Worm (Caenorhabditis elegans) whole organism, midembryonic: ENCODE measurements around the gene flp-6.

ENCODE experiments used
- T22C8.4 ChIP-seq: fragments of 200-800 bp; sonication (Bioruptor generic); IDR thresholded peaks from 2 replicates; pipeline ENCODE4 v1.3.6; 2022; ENCODE audit warnings: missing genetic modification characterization, missing compliant biosample characterization
- cog-1 ChIP-seq: sonication (generic microtip); optimal IDR thresholded peaks from 2 replicates; lab custom pipeline; 2016; ENCODE audit warnings: missing genetic modification characterization, missing compliant biosample characterization
- flt-1 ChIP-seq: fragments of 200-800 bp; sonication (Bioruptor generic); IDR thresholded peaks from 2 replicates; pipeline ENCODE4 v1.3.6; 2022; ENCODE audit warnings: missing genetic modification characterization, missing compliant biosample characterization
- klf-2 ChIP-seq: fragments of 200-800 bp; sonication (Bioruptor generic); conservative IDR thresholded peaks from 2 replicates; pipeline ENCODE4 v1.3.6; 2022; ENCODE audit warnings: missing genetic modification reagents, missing genetic modification characterization, missing compliant biosample characterization
- med-1 ChIP-seq: sonication (generic microtip); optimal IDR thresholded peaks from 2 replicates; lab custom pipeline; 2017; ENCODE audit warnings: missing genetic modification characterization, mild to moderate bottlenecking, missing compliant biosample characterization, antibody characterized with exemption, missing genetic modification reagents; ENCODE audit not compliant: insufficient read depth
- ref-1 ChIP-seq: fragments of 200-800 bp; sonication (Bioruptor generic); conservative IDR thresholded peaks from 2 replicates; pipeline ENCODE4 v1.3.6; 2022; ENCODE audit warnings: missing genetic modification reagents, missing genetic modification characterization, missing compliant biosample characterization
- tab-1 ChIP-seq: fragments of 200-800 bp; sonication (Bioruptor generic); IDR thresholded peaks from 2 replicates; pipeline ENCODE4 v1.3.6; 2022; ENCODE audit warnings: missing genetic modification characterization, missing compliant biosample characterization
- ztf-23 ChIP-seq: fragments of 200-800 bp; sonication (Bioruptor generic); IDR thresholded peaks from 2 replicates; pipeline ENCODE4 v1.3.6; 2022; ENCODE audit warnings: missing genetic modification reagents, missing genetic modification characterization, missing compliant biosample characterization
- ztf-29 ChIP-seq: fragments of 200-800 bp; sonication (Bioruptor generic); IDR thresholded peaks from 2 replicates; pipeline ENCODE4 v1.3.6; 2022; ENCODE audit warnings: missing genetic modification reagents, missing genetic modification characterization, missing compliant biosample characterization

flp-6 gene

DNA sequence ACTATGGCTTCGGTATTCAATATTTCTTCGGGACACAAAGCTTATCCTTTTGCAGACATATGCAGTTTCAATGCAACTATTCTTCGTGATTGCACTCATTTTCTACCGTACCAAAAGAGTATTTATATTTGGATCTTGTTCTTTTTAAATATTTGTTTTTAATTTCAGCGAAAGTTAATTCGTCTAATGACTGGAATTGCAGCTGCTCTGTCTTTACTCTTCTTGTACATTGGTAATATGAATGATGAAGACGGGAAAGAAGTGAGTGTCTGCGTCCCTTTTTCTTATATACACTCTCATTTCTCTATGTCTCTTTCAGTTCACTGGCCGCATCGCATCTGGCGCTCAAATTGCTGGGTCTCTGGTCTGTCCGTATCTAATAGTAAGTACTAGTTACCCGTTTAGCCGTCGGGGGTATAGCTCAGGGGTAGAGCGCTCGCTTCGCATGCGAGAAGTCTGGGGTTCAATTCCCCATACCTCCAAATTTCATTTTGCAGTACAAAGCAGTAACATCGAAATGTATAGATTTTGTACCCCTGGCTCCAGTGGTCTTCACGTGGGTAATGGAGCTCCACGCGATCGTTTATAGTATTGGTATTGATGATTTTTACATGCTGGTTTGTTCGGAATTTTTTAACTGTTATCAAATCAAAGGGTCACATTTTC is 31.5 kb downstream of the flp-6 start:
- peak; percentile 95 for TF ChIP-seq ztf-23 (GFP tag; lab: Robert Waterston, UW)
- TF ChIP-seq ref-1 (GFP tag; lab: Robert Waterston, UW), result peak; percentile 84
- TF ChIP-seq med-1, result peak; percentile 41
- TF ChIP-seq ztf-29, result peak; percentile 79; the same call in 1 of the 2 replicates
- TF ChIP-seq cog-1 (tag; lab: Kevin White, UChicago), result peak; percentile 78
- TF ChIP-seq flt-1 (GFP tag; lab: Robert Waterston, UW), result peak; percentile 97
- peak; percentile 95 for TF ChIP-seq T22C8.4 (GFP tag; lab: Robert Waterston, UW)
- TF ChIP-seq tab-1 (GFP tag; lab: Robert Waterston, UW), result peak; percentile 94
- peak; percentile 83 for TF ChIP-seq klf-2 (GFP tag; lab: Robert Waterston, UW)

- TF ChIP-seq flt-1 (GFP tag; lab: Robert Waterston, UW), result no peak
- no peak for TF ChIP-seq klf-2 (GFP tag; lab: Robert Waterston, UW)
- no peak for TF ChIP-seq T22C8.4 (GFP tag; lab: Robert Waterston, UW)
Observed at ce11 chrV:9504474-9504960, 32.7 kb downstream of the flp-6 start, which contains the start of gene haao-1. Gene haao-1 (plus strand): TSS chrV:9504910.

DNA sequence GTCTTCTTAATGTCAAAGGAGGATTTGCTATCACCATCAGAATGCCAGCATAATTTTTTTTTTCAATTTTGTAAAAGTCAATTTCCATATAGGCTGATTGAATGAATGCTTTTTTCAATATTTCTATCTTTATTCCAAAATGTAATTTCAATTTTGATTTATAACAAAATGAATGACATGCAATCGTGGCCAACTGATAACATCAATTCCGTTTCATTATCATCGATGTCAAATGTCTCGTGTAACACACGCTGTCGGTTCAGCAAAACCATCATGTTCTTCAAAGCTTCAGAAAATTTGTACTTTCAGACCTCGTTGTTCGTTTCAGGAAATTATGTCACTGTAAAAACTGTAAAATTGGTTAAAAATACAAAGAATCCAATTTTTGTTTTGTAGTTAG is 35.2 kb downstream of the flp-6 start:
- TF ChIP-seq flt-1 (GFP tag; lab: Robert Waterston, UW) (no peak), klf-2 (GFP tag; lab: Robert Waterston, UW) (no peak), ztf-23 (GFP tag; lab: Robert Waterston, UW) (no peak), cog-1 (tag; lab: Kevin White, UChicago) (no peak), T22C8.4 (GFP tag; lab: Robert Waterston, UW) (no peak), ref-1 (GFP tag; lab: Robert Waterston, UW) (no peak), ztf-29 (no peak), tab-1 (GFP tag; lab: Robert Waterston, UW) (no peak), med-1 (no peak)

DNA sequence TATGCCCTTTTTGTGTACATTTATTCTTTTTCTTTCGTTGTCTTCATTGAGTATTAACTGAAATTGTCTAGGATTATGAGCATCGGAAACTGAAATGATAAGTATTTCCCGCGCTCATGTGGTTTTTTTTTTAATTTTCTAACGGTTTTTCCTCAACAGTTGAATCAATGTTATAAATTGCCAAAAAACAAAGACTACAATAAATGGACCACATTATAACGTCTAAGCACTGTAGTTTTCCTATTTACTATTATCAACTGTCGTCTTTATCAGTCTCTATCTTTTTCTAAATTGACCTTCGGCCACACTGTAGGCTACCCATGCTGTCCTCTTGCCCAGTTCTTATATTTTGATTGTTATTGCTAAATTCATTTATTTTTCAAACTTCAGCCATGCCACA is 36.0 kb downstream of the flp-6 start, which contains the start of gene acs-14:
acs-14 (plus strand) TSS at position 391 of the 400 bp plus-strand sequence.
- TF ChIP-seq ref-1 (GFP tag; lab: Robert Waterston, UW) (no peak), cog-1 (tag; lab: Kevin White, UChicago) (no peak), med-1 (no peak), ztf-23 (GFP tag; lab: Robert Waterston, UW) (no peak), T22C8.4 (GFP tag; lab: Robert Waterston, UW) (no peak), klf-2 (GFP tag; lab: Robert Waterston, UW) (no peak), ztf-29 (no peak), tab-1 (GFP tag; lab: Robert Waterston, UW) (no peak), flt-1 (GFP tag; lab: Robert Waterston, UW) (no peak)

- no peak for TF ChIP-seq T22C8.4 (GFP tag; lab: Robert Waterston, UW)
- no peak for TF ChIP-seq cog-1 (tag; lab: Kevin White, UChicago)
- TF ChIP-seq flt-1 (GFP tag; lab: Robert Waterston, UW), result no peak
- no peak for TF ChIP-seq med-1
- no peak for TF ChIP-seq klf-2 (GFP tag; lab: Robert Waterston, UW)
- no peak for TF ChIP-seq ztf-29
- no peak for TF ChIP-seq ref-1 (GFP tag; lab: Robert Waterston, UW)
- no peak for TF ChIP-seq ztf-23 (GFP tag; lab: Robert Waterston, UW)
- no peak for TF ChIP-seq tab-1 (GFP tag; lab: Robert Waterston, UW)
Observed at ce11 chrV:9509597-9509996, 37.8 kb downstream of the flp-6 start.

DNA sequence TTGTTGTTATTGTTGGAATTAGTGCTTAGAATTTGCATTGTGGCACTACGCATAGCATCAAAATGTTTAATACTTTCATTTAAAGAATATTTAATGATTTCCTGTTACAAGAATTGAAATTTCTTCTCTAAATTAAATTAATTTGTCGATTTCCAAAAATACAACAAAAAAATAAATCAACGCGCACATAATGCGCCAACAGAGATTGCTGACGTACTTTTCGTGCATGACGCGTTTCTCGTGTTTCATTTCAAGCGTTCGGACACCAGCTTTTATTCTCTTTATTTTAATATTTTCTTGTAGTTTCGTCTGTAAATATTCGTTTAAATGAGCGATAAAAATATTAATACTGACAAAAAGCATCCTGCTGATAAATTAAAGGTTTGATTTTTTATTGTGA is 41.8 kb downstream of the flp-6 start, which contains the start of gene eif-2Bdelta:
eif-2Bdelta (plus strand) TSS at position 235 of the 400 bp plus-strand sequence.
- TF ChIP-seq ref-1 (GFP tag; lab: Robert Waterston, UW) (no peak), med-1 (no peak), klf-2 (GFP tag; lab: Robert Waterston, UW) (no peak), cog-1 (tag; lab: Kevin White, UChicago) (no peak), tab-1 (GFP tag; lab: Robert Waterston, UW) (no peak), flt-1 (GFP tag; lab: Robert Waterston, UW) (no peak)

DNA sequence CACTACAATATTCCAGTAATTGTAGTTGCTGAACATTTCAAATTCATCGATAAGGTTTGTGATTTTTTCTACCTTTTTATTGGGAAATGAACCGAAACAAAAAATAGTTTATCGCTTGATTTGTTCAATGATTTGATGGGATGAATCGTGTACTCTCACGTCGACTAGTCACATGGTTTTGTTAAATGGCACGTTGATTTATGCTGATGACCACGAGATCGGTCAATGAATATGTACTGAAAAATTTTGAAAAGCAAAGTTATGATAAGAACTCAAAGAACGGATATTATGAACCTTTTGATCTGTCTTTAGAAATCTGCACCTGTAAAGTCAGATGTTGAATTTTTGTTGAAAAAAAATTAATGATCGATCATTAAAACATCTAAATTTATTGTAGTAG is 44.5 kb downstream of the flp-6 start:
- no peak for TF ChIP-seq cog-1 (tag; lab: Kevin White, UChicago)
- no peak for TF ChIP-seq ref-1 (GFP tag; lab: Robert Waterston, UW)
- TF ChIP-seq klf-2 (GFP tag; lab: Robert Waterston, UW), result no peak
- TF ChIP-seq ztf-29, result no peak
- TF ChIP-seq med-1, result no peak
- TF ChIP-seq ztf-23 (GFP tag; lab: Robert Waterston, UW), result no peak
- no peak for TF ChIP-seq tab-1 (GFP tag; lab: Robert Waterston, UW)
- TF ChIP-seq T22C8.4 (GFP tag; lab: Robert Waterston, UW), result no peak
- no peak for TF ChIP-seq flt-1 (GFP tag; lab: Robert Waterston, UW)

ce11 chrV:9518832-9519231 is 47.1 kb downstream of the flp-6 start, which contains the start of gene C50F4.8:
Gene C50F4.8 (minus strand): TSS chrV:9518859.
- TF ChIP-seq med-1 (no peak), cog-1 (tag; lab: Kevin White, UChicago) (no peak), ztf-23 (GFP tag; lab: Robert Waterston, UW) (no peak), ztf-29 (no peak), klf-2 (GFP tag; lab: Robert Waterston, UW) (no peak), T22C8.4 (GFP tag; lab: Robert Waterston, UW) (no peak), ref-1 (GFP tag; lab: Robert Waterston, UW) (no peak), tab-1 (GFP tag; lab: Robert Waterston, UW) (no peak), flt-1 (GFP tag; lab: Robert Waterston, UW) (no peak)

ce11 chrV:9521697-9522096 is 49.9 kb downstream of the flp-6 start:
- no peak for TF ChIP-seq ref-1 (GFP tag; lab: Robert Waterston, UW)
- TF ChIP-seq T22C8.4 (GFP tag; lab: Robert Waterston, UW), result no peak
- TF ChIP-seq cog-1 (tag; lab: Kevin White, UChicago), result no peak
- no peak for TF ChIP-seq tab-1 (GFP tag; lab: Robert Waterston, UW)
- no peak for TF ChIP-seq flt-1 (GFP tag; lab: Robert Waterston, UW)
